Worm (Caenorhabditis elegans) whole organism, mixed stage, embryonic: ENCODE data around the gene F39F10.3.

ENCODE experiments used
- M03D4.4 ChIP-seq: sonication (generic microtip); optimal IDR thresholded peaks from 2 replicates; lab custom pipeline; 2017; ENCODE audit warnings: mild to moderate bottlenecking, missing genetic modification characterization, missing compliant biosample characterization
- bed-3 ChIP-seq: fragments of 200-800 bp; sonication (Bioruptor generic); optimal IDR thresholded peaks from 3 replicates; lab custom pipeline; 2018; ENCODE audit warnings: mild to moderate bottlenecking, missing genetic modification characterization, moderate library complexity, missing compliant biosample characterization
- blmp-1 ChIP-seq: fragments of 150-350 bp; optimal IDR thresholded peaks from 2 replicates; lab custom pipeline; 2014; ENCODE audit warnings: missing biosample characterization, missing genetic modification characterization
- ceh-43 ChIP-seq: fragments of 200-800 bp; sonication (Bioruptor generic); optimal IDR thresholded peaks from 2 replicates; lab custom pipeline; 2018; ENCODE audit warnings: mild to moderate bottlenecking, missing genetic modification characterization, moderate library complexity, missing compliant biosample characterization
- ces-1 ChIP-seq: fragments of 150-350 bp; optimal IDR thresholded peaks from 2 replicates; lab custom pipeline; 2014; ENCODE audit warnings: missing biosample characterization, missing genetic modification reagents, missing genetic modification characterization
- drap-1 ChIP-seq: fragments of 200-800 bp; sonication (Bioruptor generic); optimal IDR thresholded peaks from 3 replicates; lab custom pipeline; 2018; ENCODE audit warnings: mild to moderate bottlenecking, missing genetic modification characterization, missing compliant biosample characterization
- elt-3 ChIP-seq: fragments of 150-350 bp; optimal IDR thresholded peaks from 2 replicates; lab custom pipeline; 2014; ENCODE audit warnings: missing biosample characterization, missing genetic modification characterization
- flh-1 ChIP-seq: fragments of 200-800 bp; sonication (Bioruptor generic); optimal IDR thresholded peaks from 2 replicates; lab custom pipeline; 2018; ENCODE audit warnings: mild to moderate bottlenecking, missing genetic modification characterization, moderate library complexity, missing compliant biosample characterization
- ham-2 ChIP-seq: fragments of 200-800 bp; sonication (Bioruptor generic); optimal IDR thresholded peaks from 2 replicates; lab custom pipeline; 2018; ENCODE audit warnings: mild to moderate bottlenecking, missing genetic modification characterization, missing compliant biosample characterization
- lin-32 ChIP-seq: fragments of 200-800 bp; sonication (Bioruptor generic); optimal IDR thresholded peaks from 2 replicates; lab custom pipeline; 2018; ENCODE audit warnings: mild to moderate bottlenecking, missing genetic modification characterization, missing compliant biosample characterization
- mep-1 ChIP-seq: fragments of 150-350 bp; optimal IDR thresholded peaks from 2 replicates; lab custom pipeline; 2017; ENCODE audit warnings: missing biosample characterization, missing genetic modification reagents, missing genetic modification characterization, inconsistent platforms
- nhr-12 ChIP-seq: fragments of 150-350 bp; optimal IDR thresholded peaks from 2 replicates; lab custom pipeline; 2014; ENCODE audit warnings: missing biosample characterization, missing genetic modification characterization
- nhr-2 ChIP-seq: fragments of 150-350 bp; optimal IDR thresholded peaks from 2 replicates; lab custom pipeline; 2014; ENCODE audit warnings: missing biosample characterization, missing genetic modification characterization
- nhr-237 ChIP-seq: fragments of 150-350 bp; optimal IDR thresholded peaks from 2 replicates; lab custom pipeline; 2014; ENCODE audit warnings: missing biosample characterization, missing genetic modification characterization
- nhr-28 ChIP-seq: fragments of 150-350 bp; optimal IDR thresholded peaks from 2 replicates; lab custom pipeline; 2014; ENCODE audit warnings: missing biosample characterization, missing genetic modification characterization
- pha-4 ChIP-seq: fragments of 150-350 bp; optimal IDR thresholded peaks from 2 replicates; lab custom pipeline; 2018; ENCODE audit warnings: missing biosample characterization, missing genetic modification reagents, missing genetic modification characterization
- snpc-4 ChIP-seq: fragments of 150-350 bp; optimal IDR thresholded peaks from 2 replicates; lab custom pipeline; 2014; ENCODE audit warnings: missing biosample characterization, missing genetic modification characterization
- sptf-1 ChIP-seq: sonication (generic microtip); optimal IDR thresholded peaks from 2 replicates; lab custom pipeline; 2017; ENCODE audit warnings: mild to moderate bottlenecking, missing genetic modification characterization, moderate library complexity, missing compliant biosample characterization
- tbx-8 ChIP-seq: fragments of 200-800 bp; sonication (Bioruptor generic); optimal IDR thresholded peaks from 2 replicates; lab custom pipeline; 2018; ENCODE audit warnings: mild to moderate bottlenecking, missing genetic modification characterization, moderate library complexity, missing compliant biosample characterization
- unc-39 ChIP-seq: fragments of 150-350 bp; optimal IDR thresholded peaks from 2 replicates; lab custom pipeline; 2014; ENCODE audit warnings: missing biosample characterization, missing genetic modification characterization
- zip-8 ChIP-seq: fragments of 150-350 bp; optimal IDR thresholded peaks from 2 replicates; lab custom pipeline; 2014; ENCODE audit warnings: missing biosample characterization, missing genetic modification characterization
- ztf-11 ChIP-seq: fragments of 150-350 bp; optimal IDR thresholded peaks from 2 replicates; lab custom pipeline; 2014; ENCODE audit warnings: missing biosample characterization, missing genetic modification characterization

The F39F10.3 gene

DNA sequence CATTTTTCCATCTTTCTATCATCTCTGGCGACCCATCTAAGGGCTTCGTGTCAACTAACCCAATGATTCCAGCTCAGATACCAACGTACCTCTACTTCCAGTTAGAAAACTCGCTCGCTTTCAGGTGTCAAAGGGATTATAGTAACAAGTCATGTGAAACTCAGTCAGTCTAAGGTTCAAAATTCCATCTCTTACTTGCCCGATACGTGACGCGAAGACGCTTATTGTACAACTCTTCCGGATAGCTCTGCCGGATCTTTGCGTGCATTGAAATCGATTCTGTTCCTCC, 38.5 kb downstream of the F39F10.3 start:
- TF ChIP-seq flh-1 (GFP tag; lab: Kevin White, UChicago) (no peak), ham-2 (GFP tag; lab: Kevin White, UChicago) (no peak), nhr-28 (no peak), tbx-8 (GFP tag; lab: Kevin White, UChicago) (no peak), nhr-12 (tag; lab: Kevin White, UChicago) (no peak), blmp-1 (tag; lab: Kevin White, UChicago) (no peak), zip-8 (tag; lab: Kevin White, UChicago) (no peak), ztf-11 (tag; lab: Kevin White, UChicago) (no peak)

- peak; percentile 43 for TF ChIP-seq nhr-2
- TF ChIP-seq ztf-11 (tag; lab: Kevin White, UChicago), result no peak
- peak; percentile 13 for TF ChIP-seq ces-1
- no peak for TF ChIP-seq ham-2 (GFP tag; lab: Kevin White, UChicago)
- peak; percentile 52 for TF ChIP-seq nhr-237 (tag; lab: Kevin White, UChicago)
These were observed 38.9 kb downstream of the F39F10.3 start for ce11 chrX:16930663-16931097.

DNA sequence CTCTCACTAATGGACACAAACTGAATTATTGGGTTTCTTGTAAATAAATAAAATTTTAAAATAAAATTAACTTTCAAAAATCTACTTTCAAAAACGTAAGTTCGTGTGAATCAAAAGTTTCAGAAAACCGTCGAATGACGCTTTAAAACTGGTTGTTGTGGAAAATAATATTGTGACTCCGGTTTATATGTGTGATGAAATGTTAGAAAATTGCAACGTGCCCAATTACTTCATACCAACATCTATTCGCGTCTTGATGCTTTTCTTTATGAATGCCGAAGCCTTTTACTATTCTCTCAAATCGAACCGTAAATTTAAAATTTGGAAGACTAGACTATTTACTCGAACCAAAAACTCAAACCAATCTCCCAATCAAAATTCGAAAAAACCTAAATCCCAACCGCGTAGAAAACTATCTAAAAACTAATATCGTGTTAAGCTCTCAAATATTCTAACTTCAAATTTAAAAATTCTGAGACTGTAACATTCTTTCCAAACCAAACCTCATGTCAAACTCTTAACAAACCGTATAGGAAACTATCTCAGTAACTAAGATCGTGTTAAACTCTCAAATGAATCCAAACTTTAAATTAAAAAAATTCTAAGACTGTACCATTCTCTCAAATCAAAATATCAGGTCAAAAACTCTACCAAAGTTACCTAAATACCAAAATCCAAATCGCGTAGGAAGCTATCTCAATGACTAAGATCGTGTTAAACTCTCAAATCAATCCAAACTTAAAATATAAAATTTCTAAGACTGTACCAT, 39.7 kb downstream of the F39F10.3 start:
- TF ChIP-seq mep-1 (tag; lab: Kevin White, UChicago) (peak; percentile 27), flh-1 (GFP tag; lab: Kevin White, UChicago) (no peak), pha-4 (tag; lab: Kevin White, UChicago) (peak; percentile 12), nhr-28 (no peak)

- TF ChIP-seq bed-3 (GFP tag; lab: Kevin White, UChicago) (no peak), sptf-1 (no peak), nhr-2 (no peak), snpc-4 (tag; lab: Kevin White, UChicago) (no peak), elt-3 (tag; lab: Kevin White, UChicago) (no peak), nhr-28 (no peak), zip-8 (tag; lab: Kevin White, UChicago) (no peak), lin-32 (GFP tag; lab: Kevin White, UChicago) (no peak), ham-2 (GFP tag; lab: Kevin White, UChicago) (no peak), ceh-43 (no peak), unc-39 (tag; lab: Kevin White, UChicago) (no peak), tbx-8 (GFP tag; lab: Kevin White, UChicago) (no peak), ztf-11 (tag; lab: Kevin White, UChicago) (no peak), M03D4.4 (tag; lab: Kevin White, UChicago) (no peak), ces-1 (no peak), pha-4 (tag; lab: Kevin White, UChicago) (no peak), drap-1 (GFP tag; lab: Kevin White, UChicago) (no peak)
These were observed 50.5 kb downstream of the F39F10.3 start for ce11 chrX:16942316-16942715.
